Worm (Caenorhabditis elegans): ENCODE results near the gene srw-79.

Gene srw-79

ce11 chrII:2973940-2974402 is 27.4 kb downstream of the srw-79 start (continued):
- TF ChIP-seq mxl-3 (GFP tag; optimal IDR thresholded peaks at IDR 0.05), result peak; percentile 98
- peak; percentile 35 for TF ChIP-seq skn-1 (tag; optimal IDR thresholded peaks at IDR 0.05)
- no peak for TF ChIP-seq unc-39 (tag; optimal IDR thresholded peaks at IDR 0.05)
- TF ChIP-seq egl-43 (GFP tag; IDR thresholded peaks at IDR 0.05), result peak; percentile 96
- no peak for TF ChIP-seq zfp-2 (tag; optimal IDR thresholded peaks at IDR 0.05)
- TF ChIP-seq lin-13 (GFP tag; optimal IDR thresholded peaks at IDR 0.05), result peak; percentile 89
- peak; percentile 91 for TF ChIP-seq fkh-10 (GFP tag; optimal IDR thresholded peaks at IDR 0.05)
- TF ChIP-seq cey-2 (tag; optimal IDR thresholded peaks at IDR 0.05; ENCODE audit: borderline replicate concordance, insufficient read depth), result no peak
- TF ChIP-seq nhr-111 (GFP tag; optimal IDR thresholded peaks at IDR 0.05), result peak; percentile 76
- peak; percentile 97 for TF ChIP-seq lin-1 (GFP tag; IDR thresholded peaks at IDR 0.05)
- peak; percentile 93 for TF ChIP-seq lin-29 (GFP tag; IDR thresholded peaks at IDR 0.05)
- TF ChIP-seq dmd-9 (GFP tag; IDR thresholded peaks at IDR 0.05), result peak; percentile 85
- TF ChIP-seq dmd-6 (GFP tag; IDR thresholded peaks at IDR 0.05), result peak; percentile 100
- peak; percentile 85 for TF ChIP-seq mxl-2 (GFP tag; conservative IDR thresholded peaks at IDR 0.05)
- peak; percentile 91 for TF ChIP-seq spr-3 (GFP tag; optimal IDR thresholded peaks at IDR 0.05)
- no peak for TF ChIP-seq daf-8 (GFP tag; IDR thresholded peaks at IDR 0.05)
- peak; percentile 96 for TF ChIP-seq hmg-1.1 (GFP tag; IDR thresholded peaks at IDR 0.05)
- TF ChIP-seq pqm-1 (tag; optimal IDR thresholded peaks at IDR 0.05), result peak; percentile 31
- TF ChIP-seq jun-1 (tag; optimal IDR thresholded peaks at IDR 0.05), result peak; percentile 91
- TF ChIP-seq aly-2 (tag; optimal IDR thresholded peaks at IDR 0.05), result no peak
- peak; percentile 29 for TF ChIP-seq ceh-32 (tag; optimal IDR thresholded peaks at IDR 0.05; ENCODE audit: poor library complexity)
- TF ChIP-seq attf-4 (tag; optimal IDR thresholded peaks at IDR 0.05), result no peak
- TF ChIP-seq unc-130 (GFP tag; optimal IDR thresholded peaks at IDR 0.05), result no peak
- TF ChIP-seq zip-2 (tag; optimal IDR thresholded peaks at IDR 0.05), result peak; percentile 59
- TF ChIP-seq Y5F2A.4 (GFP tag; optimal IDR thresholded peaks at IDR 0.05), result peak; percentile 46
- TF ChIP-seq madf-5 (GFP tag; IDR thresholded peaks at IDR 0.05), result no peak
- no peak for TF ChIP-seq lin-15B (tag; optimal IDR thresholded peaks at IDR 0.05)
- TF ChIP-seq nhr-76 (tag; optimal IDR thresholded peaks at IDR 0.05), result peak; percentile 59
- no peak for TF ChIP-seq R02D3.7 (tag; optimal IDR thresholded peaks at IDR 0.05)
- TF ChIP-seq spr-1 (tag; optimal IDR thresholded peaks at IDR 0.05), result no peak
- TF ChIP-seq mdt-29 (GFP tag; IDR thresholded peaks at IDR 0.05), result peak; percentile 95
- peak; percentile 76 for TF ChIP-seq mes-2 (tag; optimal IDR thresholded peaks at IDR 0.05; ENCODE audit: poor library complexity, severe bottlenecking)
- no peak for TF ChIP-seq ZK546.5 (tag; optimal IDR thresholded peaks at IDR 0.05)
- TF ChIP-seq fos-1 (tag; optimal IDR thresholded peaks at IDR 0.05), result peak; percentile 74
- TF ChIP-seq Y75B8A.6 (GFP tag; IDR thresholded peaks at IDR 0.05), result peak; percentile 89
- peak; percentile 96 for TF ChIP-seq T26A8.4 (GFP tag; IDR thresholded peaks at IDR 0.05)
- peak; percentile 100 for TF ChIP-seq set-16 (GFP tag; IDR thresholded peaks at IDR 0.05)
- no peak for TF ChIP-seq nhr-237 (tag; optimal IDR thresholded peaks at IDR 0.05)
- peak; percentile 85 for TF ChIP-seq T20F7.1 (GFP tag; optimal IDR thresholded peaks at IDR 0.05)
- TF ChIP-seq pha-4 (GFP tag; IDR thresholded peaks at IDR 0.05), result peak; percentile 100
- TF ChIP-seq pha-4 (tag; optimal IDR thresholded peaks at IDR 0.05), result peak; percentile 2
- TF ChIP-seq duxl-1 (tag; optimal IDR thresholded peaks at IDR 0.05; ENCODE audit: poor library complexity), result peak; percentile 92
- TF ChIP-seq dpl-1 (GFP tag; optimal IDR thresholded peaks at IDR 0.05), result peak; percentile 58
- peak; percentile 54 for TF ChIP-seq zag-1 (tag; optimal IDR thresholded peaks at IDR 0.05)
- peak; percentile 79 to 87 for TF ChIP-seq lsy-2 (tag; optimal IDR thresholded peaks at IDR 0.05)
- TF ChIP-seq nhr-102 (tag; optimal IDR thresholded peaks at IDR 0.05), result peak; percentile 86
- TF ChIP-seq ctbp-1 (GFP tag; IDR thresholded peaks at IDR 0.05), result peak; percentile 98
- TF ChIP-seq nhr-6 (tag; optimal IDR thresholded peaks at IDR 0.05), result peak; percentile 90
- 0 out of 2 replicates have a peak, but pooled peaks have one; percentile 6 for TF ChIP-seq ZK337.2 (GFP tag; IDR thresholded peaks at IDR 0.05)
- TF ChIP-seq unc-62 (GFP tag; optimal IDR thresholded peaks at IDR 0.05 in 1 of 2), result peak in 1 of 2 experiments; percentile 49
- no peak for TF ChIP-seq unc-62 (tag; optimal IDR thresholded peaks at IDR 0.05)
- TF ChIP-seq ceh-28 (tag; optimal IDR thresholded peaks at IDR 0.05), result no peak

Data from whole organism, L4 larva.